Comparison of ENCODE assay signal across 4 worm cellular contexts in genomic region chrIII:10905112-10905511, ce11.
TF ChIP-seq lines count a peak whose summit lies in the region.

No protein-coding gene starts in this region.

TF ChIP-seq in whole organism, L1 larva, 84 proteins besides CTCF, POLR2A, EP300 and RAD21 (continued from another document):
- TF ChIP-seq fkh-8 (tag; optimal IDR thresholded peaks at IDR 0.05; lab: Kevin White, UChicago) (no peak), dsc-1 (tag; optimal IDR thresholded peaks at IDR 0.05; lab: Kevin White, UChicago) (peak; percentile 47), mdl-1 (tag; optimal IDR thresholded peaks at IDR 0.05; lab: Kevin White, UChicago) (no peak), lir-3 (tag; optimal IDR thresholded peaks at IDR 0.05; lab: Kevin White, UChicago; ENCODE audit: poor library complexity) (no peak), lin-35 (GFP tag; optimal IDR thresholded peaks at IDR 0.05; lab: Kevin White, UChicago) (peak; percentile 73 to 79), dpl-1 (GFP tag; optimal IDR thresholded peaks at IDR 0.05; lab: Kevin White, UChicago) (peak in 2 of 3 experiments; percentile 68 to 78), lsy-2 (tag; optimal IDR thresholded peaks at IDR 0.05; lab: Kevin White, UChicago) (peak; percentile 5 to 39), pqm-1 (tag; optimal IDR thresholded peaks at IDR 0.05; lab: Kevin White, UChicago) (no peak), unc-86 (tag; optimal IDR thresholded peaks at IDR 0.05; lab: Kevin White, UChicago) (peak; percentile 51), efl-1 (optimal IDR thresholded peaks at IDR 0.05; lab: Kevin White, UChicago) (peak; percentile 57 to 73), efl-1 (GFP tag; optimal IDR thresholded peaks at IDR 0.05 in 1 of 2; lab: Kevin White, UChicago) (peak; percentile 88 to 97), ceh-8 (GFP tag; optimal IDR thresholded peaks at IDR 0.05; lab: Kevin White, UChicago) (peak; percentile 52), egl-13 (tag; optimal IDR thresholded peaks at IDR 0.05; lab: Kevin White, UChicago) (peak; percentile 51), tbx-2 (tag; optimal IDR thresholded peaks at IDR 0.05; lab: Kevin White, UChicago) (peak; percentile 34), ces-1 (GFP tag; optimal IDR thresholded peaks at IDR 0.05; lab: Kevin White, UChicago) (no peak), swsn-7 (tag; optimal IDR thresholded peaks at IDR 0.05; lab: Kevin White, UChicago) (peak; percentile 37)

TF ChIP-seq in whole organism, L2 larva, 48 proteins besides CTCF, POLR2A, EP300 and RAD21 (continued from another document):
- TF ChIP-seq crh-2 (tag; optimal IDR thresholded peaks at IDR 0.05; lab: Kevin White, UChicago) (peak; percentile 1), elt-1 (tag; optimal IDR thresholded peaks at IDR 0.05; lab: Kevin White, UChicago) (no peak), lin-11 (tag; optimal IDR thresholded peaks at IDR 0.05; lab: Kevin White, UChicago) (no peak), ztf-1 (GFP tag; conservative IDR thresholded peaks at IDR 0.05; lab: Robert Waterston, UW) (no peak), zag-1 (tag; optimal IDR thresholded peaks at IDR 0.05; lab: Kevin White, UChicago) (no peak), mbf-1 (tag; optimal IDR thresholded peaks at IDR 0.05; lab: Kevin White, UChicago) (no peak), nhr-129 (tag; optimal IDR thresholded peaks at IDR 0.05; lab: Kevin White, UChicago) (peak; percentile 23), F13H6.1 (tag; optimal IDR thresholded peaks at IDR 0.05; lab: Kevin White, UChicago) (peak; percentile 48), nhr-25 (tag; optimal IDR thresholded peaks at IDR 0.05; lab: Kevin White, UChicago) (peak; percentile 97), sma-3 (GFP tag; optimal IDR thresholded peaks at IDR 0.05; lab: Kevin White, UChicago) (no peak), fos-1 (tag; optimal IDR thresholded peaks at IDR 0.05; lab: Kevin White, UChicago) (no peak), Y55F3AM.14 (GFP tag; optimal IDR thresholded peaks at IDR 0.05; lab: Kevin White, UChicago) (no peak), ama-1 (optimal IDR thresholded peaks at IDR 0.05; lab: Kevin White, UChicago) (no peak), egl-27 (tag; optimal IDR thresholded peaks at IDR 0.05; lab: Kevin White, UChicago) (no peak), nhr-12 (tag; optimal IDR thresholded peaks at IDR 0.05; lab: Kevin White, UChicago) (no peak), nhr-237 (tag; optimal IDR thresholded peaks at IDR 0.05; lab: Kevin White, UChicago) (no peak), snpc-4 (tag; optimal IDR thresholded peaks at IDR 0.05; lab: Kevin White, UChicago) (no peak), nhr-6 (tag; optimal IDR thresholded peaks at IDR 0.05; lab: Kevin White, UChicago) (peak; percentile 46), unc-55 (GFP tag; optimal IDR thresholded peaks at IDR 0.05; lab: Kevin White, UChicago) (peak; percentile 70), ceh-16 (tag; optimal IDR thresholded peaks at IDR 0.05; lab: Kevin White, UChicago) (no peak), lsy-2 (tag; optimal IDR thresholded peaks at IDR 0.05; lab: Kevin White, UChicago) (peak in 1 of 2 experiments; percentile 50), unc-39 (tag; optimal IDR thresholded peaks at IDR 0.05; lab: Kevin White, UChicago) (no peak), aly-2 (tag; optimal IDR thresholded peaks at IDR 0.05; lab: Kevin White, UChicago) (no peak), sem-4 (tag; optimal IDR thresholded peaks at IDR 0.05; lab: Kevin White, UChicago) (peak; percentile 34), mdl-1 (tag; optimal IDR thresholded peaks at IDR 0.05; lab: Kevin White, UChicago) (no peak), sma-9 (GFP tag; optimal IDR thresholded peaks at IDR 0.05; lab: Kevin White, UChicago) (peak; percentile 53), sma-9 (tag; optimal IDR thresholded peaks at IDR 0.05; lab: Kevin White, UChicago) (no peak), nhr-21 (tag; optimal IDR thresholded peaks at IDR 0.05; lab: Kevin White, UChicago) (no peak), R02D3.7 (tag; optimal IDR thresholded peaks at IDR 0.05; lab: Kevin White, UChicago) (no peak), mab-5 (tag; optimal IDR thresholded peaks at IDR 0.05; lab: Kevin White, UChicago) (peak; percentile 64), blmp-1 (tag; optimal IDR thresholded peaks at IDR 0.05; lab: Kevin White, UChicago; ENCODE audit: insufficient read depth) (peak; percentile 35)
TF ChIP-seq in whole organism, L2 larva: peak in this region for 15.

TF ChIP-seq in whole organism, L3 larva, 47 proteins besides CTCF, POLR2A, EP300 and RAD21 (continued from another document):
- TF ChIP-seq ceh-28 (tag; optimal IDR thresholded peaks at IDR 0.05; lab: Kevin White, UChicago) (no peak), ceh-82 (tag; optimal IDR thresholded peaks at IDR 0.05; lab: Kevin White, UChicago) (peak; percentile 80), lin-39 (tag; optimal IDR thresholded peaks at IDR 0.05; lab: Kevin White, UChicago) (peak; percentile 52), lsy-12 (tag; optimal IDR thresholded peaks at IDR 0.05; lab: Kevin White, UChicago) (no peak), elt-1 (tag; optimal IDR thresholded peaks at IDR 0.05; lab: Kevin White, UChicago) (no peak), nhr-237 (tag; optimal IDR thresholded peaks at IDR 0.05; lab: Kevin White, UChicago) (no peak), aly-2 (tag; optimal IDR thresholded peaks at IDR 0.05; lab: Kevin White, UChicago) (no peak), mml-1 (tag; optimal IDR thresholded peaks at IDR 0.05; lab: Kevin White, UChicago) (no peak)

TF ChIP-seq in whole organism, L4 larva, 104 proteins besides CTCF, POLR2A, EP300 and RAD21 (continued from another document):
- TF ChIP-seq saeg-2 (GFP tag; IDR thresholded peaks at IDR 0.05; lab: Robert Waterston, UW) (no peak), ama-1 (optimal IDR thresholded peaks at IDR 0.05; lab: Kevin White, UChicago) (no peak), rbr-2 (tag; optimal IDR thresholded peaks at IDR 0.05; lab: Kevin White, UChicago) (peak; percentile 13), attf-4 (tag; optimal IDR thresholded peaks at IDR 0.05; lab: Kevin White, UChicago) (no peak), ceh-62 (tag; optimal IDR thresholded peaks at IDR 0.05; lab: Kevin White, UChicago) (no peak), egl-43 (GFP tag; IDR thresholded peaks at IDR 0.05; lab: Robert Waterston, UW) (0 out of 2 replicates have a peak, but pooled peaks have one; percentile 43), fkh-10 (GFP tag; optimal IDR thresholded peaks at IDR 0.05; lab: Kevin White, UChicago) (no peak), nhr-76 (tag; optimal IDR thresholded peaks at IDR 0.05; lab: Kevin White, UChicago) (no peak), lin-39 (tag; optimal IDR thresholded peaks at IDR 0.05; lab: Kevin White, UChicago) (no peak), lin-15B (tag; optimal IDR thresholded peaks at IDR 0.05; lab: Kevin White, UChicago) (no peak), unc-130 (GFP tag; optimal IDR thresholded peaks at IDR 0.05; lab: Kevin White, UChicago) (no peak), snpc-4 (tag; optimal IDR thresholded peaks at IDR 0.05; lab: Kevin White, UChicago) (no peak), ZK546.5 (tag; optimal IDR thresholded peaks at IDR 0.05; lab: Kevin White, UChicago) (no peak), dmd-9 (GFP tag; IDR thresholded peaks at IDR 0.05; lab: Robert Waterston, UW) (no peak), nhr-102 (tag; optimal IDR thresholded peaks at IDR 0.05; lab: Kevin White, UChicago) (no peak), aly-2 (tag; optimal IDR thresholded peaks at IDR 0.05; lab: Kevin White, UChicago) (no peak), set-16 (GFP tag; IDR thresholded peaks at IDR 0.05; lab: Robert Waterston, UW) (peak; percentile 33; the same call in 1 of the 2 replicates), php-3 (GFP tag; IDR thresholded peaks at IDR 0.05; lab: Robert Waterston, UW) (no peak), lin-38 (GFP tag; IDR thresholded peaks at IDR 0.05; lab: Robert Waterston, UW) (peak; percentile 32), skn-1 (tag; optimal IDR thresholded peaks at IDR 0.05; lab: Kevin White, UChicago) (no peak), T26A8.4 (GFP tag; IDR thresholded peaks at IDR 0.05; lab: Robert Waterston, UW) (no peak), vab-7 (GFP tag; IDR thresholded peaks at IDR 0.05; lab: Robert Waterston, UW) (no peak), aha-1 (tag; lab: Kevin White, UChicago) (peak; percentile 100), hlh-30 (tag; optimal IDR thresholded peaks at IDR 0.05; lab: Kevin White, UChicago; ENCODE audit: insufficient read depth) (peak; percentile 40), lim-7 (GFP tag; IDR thresholded peaks at IDR 0.05; lab: Robert Waterston, UW) (no peak), dmd-6 (GFP tag; IDR thresholded peaks at IDR 0.05; lab: Robert Waterston, UW) (no peak), ceh-44 (GFP tag; IDR thresholded peaks at IDR 0.05; lab: Robert Waterston, UW) (no peak), nhr-28 (tag; optimal IDR thresholded peaks at IDR 0.05; lab: Kevin White, UChicago) (no peak), ceh-32 (tag; optimal IDR thresholded peaks at IDR 0.05; lab: Kevin White, UChicago; ENCODE audit: poor library complexity) (no peak), spr-3 (GFP tag; optimal IDR thresholded peaks at IDR 0.05; lab: Kevin White, UChicago) (no peak), daf-19 (GFP tag; conservative IDR thresholded peaks at IDR 0.05; lab: Robert Waterston, UW) (no peak), hif-1 (tag; optimal IDR thresholded peaks at IDR 0.05; lab: Kevin White, UChicago) (no peak), zfp-3 (GFP tag; conservative IDR thresholded peaks at IDR 0.05; lab: Robert Waterston, UW) (no peak), dve-1 (tag; optimal IDR thresholded peaks at IDR 0.05; lab: Kevin White, UChicago; ENCODE audit: insufficient read depth) (no peak), tag-97 (GFP tag; IDR thresholded peaks at IDR 0.05; lab: Robert Waterston, UW) (no peak), Y48G9A.11 (GFP tag; IDR thresholded peaks at IDR 0.05; lab: Robert Waterston, UW) (no peak), F44E2.7 (GFP tag; IDR thresholded peaks at IDR 0.05; lab: Robert Waterston, UW) (no peak), jun-1 (tag; optimal IDR thresholded peaks at IDR 0.05; lab: Kevin White, UChicago) (no peak), gei-8 (GFP tag; optimal IDR thresholded peaks at IDR 0.05; lab: Kevin White, UChicago) (no peak), nhr-11 (tag; optimal IDR thresholded peaks at IDR 0.05; lab: Kevin White, UChicago) (no peak), lin-13 (GFP tag; optimal IDR thresholded peaks at IDR 0.05; lab: Kevin White, UChicago) (no peak), ztf-7 (tag; optimal IDR thresholded peaks at IDR 0.05; lab: Kevin White, UChicago) (no peak), lsy-2 (tag; optimal IDR thresholded peaks at IDR 0.05; lab: Kevin White, UChicago) (peak in 1 of 2 experiments; percentile 48), mep-1 (tag; optimal IDR thresholded peaks at IDR 0.05; lab: Kevin White, UChicago) (peak; percentile 50), nhr-25 (tag; optimal IDR thresholded peaks at IDR 0.05; lab: Kevin White, UChicago; ENCODE audit: borderline replicate concordance, insufficient read depth) (no peak), dpl-1 (GFP tag; optimal IDR thresholded peaks at IDR 0.05; lab: Kevin White, UChicago) (peak; percentile 18), daf-8 (GFP tag; IDR thresholded peaks at IDR 0.05; lab: Robert Waterston, UW) (no peak), ztf-11 (tag; optimal IDR thresholded peaks at IDR 0.05; lab: Kevin White, UChicago) (no peak), nhr-41 (GFP tag; IDR thresholded peaks at IDR 0.05; lab: Robert Waterston, UW) (no peak), ctbp-1 (GFP tag; IDR thresholded peaks at IDR 0.05; lab: Robert Waterston, UW) (0 out of 2 replicates have a peak, but pooled peaks have one; percentile 30), lir-3 (tag; optimal IDR thresholded peaks at IDR 0.05; lab: Kevin White, UChicago) (no peak), egl-27 (tag; optimal IDR thresholded peaks at IDR 0.05; lab: Kevin White, UChicago) (no peak), unc-62 (GFP tag; optimal IDR thresholded peaks at IDR 0.05 in 1 of 2; lab: Kevin White, UChicago) (peak in 1 of 2 experiments; percentile 30), unc-62 (tag; optimal IDR thresholded peaks at IDR 0.05; lab: Kevin White, UChicago) (no peak), madf-9 (GFP tag; conservative IDR thresholded peaks at IDR 0.05; lab: Robert Waterston, UW) (no peak)
